Fruit fly (Drosophila melanogaster) whole organism, embryonic: ENCODE measurements around the gene Mad.

ENCODE experiments used
- Abd-B ChIP-seq: fragments of 200-800 bp; sonication (Bioruptor generic); optimal IDR thresholded peaks from 2 replicates; lab custom pipeline; 2018; ENCODE audit warnings: missing biosample characterization, mild to moderate bottlenecking, missing genetic modification characterization, moderate library complexity
- Awh ChIP-seq: fragments of 200-800 bp; sonication (Bioruptor generic); IDR thresholded peaks from 2 replicates; pipeline ENCODE4, ENCODE4 v1.3.6; 2022; ENCODE audit warnings: missing biosample characterization, missing genetic modification characterization
- B-H1 ChIP-seq: fragments of 200-800 bp; sonication (Bioruptor generic); IDR thresholded peaks from 3 replicates; pipeline ENCODE4 v1.3.6; 2022; ENCODE audit warnings: missing biosample characterization, missing genetic modification characterization
- Bteb2 ChIP-seq: fragments of 200-800 bp; sonication (Bioruptor generic); optimal IDR thresholded peaks from 2 replicates; lab custom pipeline; 2016; ENCODE audit warnings: missing biosample characterization, missing genetic modification characterization
- CG10147 ChIP-seq: fragments of 200-800 bp; sonication (Bioruptor generic); optimal IDR thresholded peaks from 2 replicates; lab custom pipeline; 2019; ENCODE audit warnings: missing biosample characterization, mild to moderate bottlenecking, missing genetic modification characterization, moderate library complexity
- CG10959 ChIP-seq: fragments of 200-800 bp; sonication (Bioruptor generic); IDR thresholded peaks from 2 replicates; pipeline ENCODE4 v1.3.6; 2022; ENCODE audit warnings: missing biosample characterization, missing genetic modification characterization
- CG11504 ChIP-seq: fragments of 200-800 bp; sonication (Bioruptor generic); optimal IDR thresholded peaks from 3 replicates; lab custom pipeline; 2019; ENCODE audit warnings: missing biosample characterization, mild to moderate bottlenecking, missing genetic modification characterization, moderate library complexity
- CG14441 ChIP-seq: fragments of 200-800 bp; sonication (Bioruptor generic); IDR thresholded peaks from 2 replicates; pipeline ENCODE4 v1.3.6; 2022; ENCODE audit warnings: missing biosample characterization, missing genetic modification characterization
- CG14860 ChIP-seq: fragments of 200-800 bp; sonication (Bioruptor generic); IDR thresholded peaks from 3 replicates; pipeline ENCODE4 v1.3.6; 2022; ENCODE audit warnings: missing biosample characterization, missing genetic modification characterization; ENCODE audit not compliant: partially characterized antibody
- CG1529 ChIP-seq: fragments of 200-800 bp; sonication (Bioruptor generic); optimal IDR thresholded peaks from 3 replicates; lab custom pipeline; 2018; ENCODE audit warnings: missing biosample characterization, missing genetic modification characterization
- CG17361 ChIP-seq: fragments of 200-800 bp; sonication (Bioruptor generic); IDR thresholded peaks from 3 replicates; pipeline ENCODE4 v1.3.6; 2022; ENCODE audit warnings: missing biosample characterization, missing genetic modification characterization
- CG1792 ChIP-seq: fragments of 200-800 bp; sonication (Bioruptor generic); optimal IDR thresholded peaks from 2 replicates; lab custom pipeline; 2016; ENCODE audit warnings: missing biosample characterization, missing genetic modification characterization
- CG18011 ChIP-seq: fragments of 200-800 bp; sonication (Bioruptor generic); optimal IDR thresholded peaks from 2 replicates; lab custom pipeline; 2017; ENCODE audit warnings: missing biosample characterization, missing genetic modification characterization, mild to moderate bottlenecking, moderate library complexity, missing genotype
- CG18764 ChIP-seq: fragments of 200-800 bp; sonication (Bioruptor generic); optimal IDR thresholded peaks from 3 replicates; lab custom pipeline; 2016; ENCODE audit warnings: missing biosample characterization, missing genetic modification characterization
- CG2129 ChIP-seq: fragments of 200-800 bp; sonication (Bioruptor generic); IDR thresholded peaks from 2 replicates; pipeline ENCODE4 v1.3.6; 2022; ENCODE audit warnings: missing biosample characterization, missing genetic modification characterization; ENCODE audit not compliant: partially characterized antibody
- CG30431 ChIP-seq: fragments of 200-800 bp; sonication (Bioruptor generic); optimal IDR thresholded peaks from 2 replicates; lab custom pipeline; 2017; ENCODE audit warnings: missing biosample characterization, missing genetic modification characterization
- CG3065 ChIP-seq: fragments of 200-800 bp; sonication (Bioruptor generic); optimal IDR thresholded peaks from 2 replicates; lab custom pipeline; 2016; ENCODE audit warnings: missing biosample characterization, missing genetic modification characterization
- CG31365 ChIP-seq: fragments of 200-800 bp; sonication (Bioruptor generic); optimal IDR thresholded peaks from 2 replicates; lab custom pipeline; 2018; ENCODE audit warnings: missing biosample characterization, mild to moderate bottlenecking, missing genetic modification characterization
- CG34376 ChIP-seq: fragments of 200-800 bp; sonication (Bioruptor generic); optimal IDR thresholded peaks from 2 replicates; lab custom pipeline; 2018; ENCODE audit warnings: missing biosample characterization, mild to moderate bottlenecking, missing genetic modification characterization
- CG43689 ChIP-seq: fragments of 200-800 bp; sonication (Bioruptor generic); IDR thresholded peaks from 2 replicates; pipeline ENCODE4 v1.3.6; 2022; ENCODE audit warnings: missing biosample characterization, missing genetic modification characterization
- CG4730 ChIP-seq: fragments of 200-800 bp; sonication (Bioruptor generic); IDR thresholded peaks from 2 replicates; pipeline ENCODE4 v1.3.6; 2022; ENCODE audit warnings: missing biosample characterization, missing genetic modification characterization
- CG6765 ChIP-seq: fragments of 200-800 bp; sonication (Bioruptor generic); optimal IDR thresholded peaks from 3 replicates; lab custom pipeline; 2017; ENCODE audit warnings: missing biosample characterization, mild to moderate bottlenecking, missing genetic modification characterization
- CG7963 ChIP-seq: fragments of 200-800 bp; sonication (Bioruptor generic); IDR thresholded peaks from 3 replicates; pipeline ENCODE4 v1.3.6; 2022; ENCODE audit warnings: missing biosample characterization, missing genetic modification characterization; ENCODE audit not compliant: partially characterized antibody
- CG7987 ChIP-seq: fragments of 200-800 bp; sonication (Bioruptor generic); optimal IDR thresholded peaks from 2 replicates; lab custom pipeline; 2018; ENCODE audit warnings: missing biosample characterization, mild to moderate bottlenecking, missing genetic modification characterization, moderate library complexity
- CG9797 ChIP-seq: fragments of 200-800 bp; sonication (Bioruptor generic); optimal IDR thresholded peaks from 3 replicates; lab custom pipeline; 2018; ENCODE audit warnings: missing biosample characterization, mild to moderate bottlenecking, missing genetic modification characterization
- Dref ChIP-seq: fragments of 200-800 bp; sonication (Bioruptor generic); IDR thresholded peaks from 2 replicates; pipeline ENCODE4 v1.3.6; 2022; ENCODE audit warnings: missing biosample characterization, missing genetic modification characterization
- Drgx ChIP-seq: fragments of 200-800 bp; sonication (Bioruptor generic); IDR thresholded peaks from 2 replicates; pipeline ENCODE4 v1.3.6; 2022; ENCODE audit warnings: missing biosample characterization, missing genetic modification characterization
- Ets65A ChIP-seq: fragments of 200-800 bp; sonication (Bioruptor generic); peaks from one replicate; lab custom pipeline; 2016; ENCODE audit warnings: missing biosample characterization, missing genetic modification characterization
- Hmx ChIP-seq: fragments of 200-800 bp; sonication (Bioruptor generic); optimal IDR thresholded peaks from 2 replicates; lab custom pipeline; 2016; ENCODE audit warnings: missing biosample characterization, missing genetic modification characterization
- Hr3 ChIP-seq: fragments of 200-800 bp; sonication (Bioruptor generic); optimal IDR thresholded peaks from 3 replicates; lab custom pipeline; 2016; ENCODE audit warnings: missing biosample characterization, missing genetic modification characterization
- Hr51 ChIP-seq, 2 experiments: fragments of 200-800 bp; sonication (Bioruptor generic); optimal IDR thresholded peaks; 2 replicates in 1 of 2; 3 replicates in 1 of 2; lab custom pipeline; 2016 to 2018; ENCODE audit warnings: missing biosample characterization in 2 of 2, missing genetic modification characterization in 2 of 2, mild to moderate bottlenecking in 1 of 2, moderate library complexity in 1 of 2
- MTF-1 ChIP-seq: fragments of 200-800 bp; sonication (Bioruptor generic); optimal IDR thresholded peaks from 2 replicates; lab custom pipeline; 2018; ENCODE audit warnings: missing biosample characterization, mild to moderate bottlenecking, missing genetic modification characterization, borderline replicate concordance
- NC2α ChIP-seq: fragments of 200-800 bp; sonication (Bioruptor generic); optimal IDR thresholded peaks from 2 replicates; lab custom pipeline; 2016; ENCODE audit warnings: missing biosample characterization, missing genetic modification characterization
- Sin3A ChIP-seq: fragments of >200 bp; optimal IDR thresholded peaks from 2 replicates; lab custom pipeline; 2018
- Six4 ChIP-seq: fragments of 200-800 bp; sonication (Bioruptor generic); optimal IDR thresholded peaks from 2 replicates; lab custom pipeline; 2016; ENCODE audit warnings: missing biosample characterization, missing genetic modification characterization
- Tbp ChIP-seq: fragments of >200 bp; optimal IDR thresholded peaks from 2 replicates; lab custom pipeline; 2018; ENCODE audit warnings: missing biosample characterization, missing genetic modification characterization
- bbx ChIP-seq: fragments of 200-800 bp; sonication (Bioruptor generic); IDR thresholded peaks from 2 replicates; pipeline ENCODE4 v1.3.6; 2022; ENCODE audit warnings: missing biosample characterization, missing genetic modification characterization; ENCODE audit not compliant: partially characterized antibody
- bcd ChIP-seq: fragments of 200-800 bp; sonication (Bioruptor generic); optimal IDR thresholded peaks from 2 replicates; lab custom pipeline; 2017; ENCODE audit warnings: missing biosample characterization, mild to moderate bottlenecking, missing genetic modification characterization
- caup ChIP-seq: fragments of 200-800 bp; sonication (Bioruptor generic); optimal IDR thresholded peaks from 3 replicates; lab custom pipeline; 2017; ENCODE audit warnings: missing biosample characterization, mild to moderate bottlenecking, missing genetic modification characterization, moderate library complexity; ENCODE audit not compliant: severe bottlenecking
- dati ChIP-seq: fragments of 200-800 bp; sonication (Bioruptor generic); IDR thresholded peaks from 2 replicates; pipeline ENCODE4 v1.3.6; 2022; ENCODE audit warnings: missing biosample characterization, missing genetic modification characterization
- grn ChIP-seq: fragments of 200-800 bp; sonication (Bioruptor generic); optimal IDR thresholded peaks from 3 replicates; lab custom pipeline; 2017; ENCODE audit warnings: missing biosample characterization, missing genetic modification characterization
- gt ChIP-seq: fragments of 200-800 bp; sonication (Bioruptor generic); IDR thresholded peaks from 2 replicates; pipeline ENCODE4 v1.3.6; 2022; ENCODE audit warnings: missing biosample characterization, missing genetic modification characterization
- hbn ChIP-seq: fragments of 200-800 bp; sonication (Bioruptor generic); IDR thresholded peaks from 2 replicates; pipeline ENCODE4 v1.3.6; 2022; ENCODE audit warnings: missing biosample characterization, missing genetic modification characterization; ENCODE audit not compliant: partially characterized antibody
- nerfin-1 ChIP-seq: fragments of 200-800 bp; sonication (Bioruptor generic); optimal IDR thresholded peaks from 3 replicates; lab custom pipeline; 2019; ENCODE audit warnings: missing biosample characterization, mild to moderate bottlenecking, missing genetic modification characterization, moderate library complexity
- onecut ChIP-seq: fragments of 200-800 bp; sonication (Bioruptor generic); IDR thresholded peaks from 2 replicates; pipeline ENCODE4 v1.3.6; 2022; ENCODE audit warnings: missing biosample characterization, missing genetic modification characterization
- otp ChIP-seq: fragments of 200-800 bp; sonication (Bioruptor generic); IDR thresholded peaks from 3 replicates; pipeline ENCODE4, ENCODE4 v1.3.6; 2022; ENCODE audit warnings: missing biosample characterization, missing genetic modification characterization
- pnt ChIP-seq: fragments of 200-800 bp; sonication (Bioruptor generic); optimal IDR thresholded peaks from 3 replicates; lab custom pipeline; 2016; ENCODE audit warnings: missing biosample characterization, missing genetic modification characterization
- sc ChIP-seq, 3 experiments: fragments of >200 bp in 2 of 3; fragments of 200-800 bp in 1 of 3; sonication (Bioruptor generic) in 1 of 3; optimal IDR thresholded peaks; 2 replicates in 2 of 3; 3 replicates in 1 of 3; lab custom pipeline; 2017; ENCODE audit warnings: mild to moderate bottlenecking in 1 of 3, missing biosample characterization in 1 of 3, missing genetic modification characterization in 1 of 3, missing genetic modification reagents in 1 of 3
- sna ChIP-seq: fragments of 200-800 bp; sonication (Bioruptor generic); IDR thresholded peaks from 2 replicates; pipeline ENCODE4 v1.3.6; 2022; ENCODE audit warnings: missing biosample characterization, missing genetic modification characterization; ENCODE audit not compliant: partially characterized antibody
- wor ChIP-seq: fragments of 200-800 bp; sonication (Bioruptor generic); IDR thresholded peaks from 2 replicates; pipeline ENCODE4 v1.3.6; 2022; ENCODE audit warnings: missing biosample characterization, missing genetic modification characterization

Gene Mad

dm6 chr2L:3100812-3101211 lies 58.6 kb downstream of the Mad start (continued):
- TF ChIP-seq CG10959 (GFP tag; lab: Robert Waterston, UW) (no peak), Ets65A (GFP tag; lab: Kevin White, UChicago) (no peak), caup (GFP tag; lab: Kevin White, UChicago) (no peak), CG6765 (no peak), MTF-1 (no peak), grn (GFP tag; lab: Kevin White, UChicago) (no peak), CG17361 (GFP tag; lab: Robert Waterston, UW) (peak; percentile 59; the same call in 2 of the 3 replicates), wor (GFP tag; lab: Robert Waterston, UW) (peak; percentile 65; the same call in 1 of the 2 replicates), bbx (GFP tag; lab: Robert Waterston, UW) (no peak), CG31365 (no peak), dati (GFP tag; lab: Robert Waterston, UW) (0 out of 2 replicates have a peak, but pooled peaks have one; percentile 12), CG10147 (GFP tag; lab: Kevin White, UChicago) (no peak), Six4 (no peak), CG4730 (GFP tag; lab: Robert Waterston, UW) (0 out of 2 replicates have a peak, but pooled peaks have one; percentile 26), CG1529 (GFP tag; lab: Kevin White, UChicago) (no peak), sc (optimal IDR thresholded peaks at IDR 0.05; lab: Kevin White, UChicago) (no peak), sc (GFP tag; optimal IDR thresholded peaks at IDR 0.05; lab: Kevin White, UChicago) (no peak), CG14860 (no peak), Hr3 (peak; percentile 62), CG18764 (no peak), nerfin-1 (tag; lab: Kevin White, UChicago) (peak; percentile 18), gt (no peak), CG2129 (GFP tag; lab: Robert Waterston, UW) (no peak), NC2α (no peak), Dref (GFP tag; lab: Robert Waterston, UW) (no peak), CG11504 (tag; lab: Kevin White, UChicago) (peak; percentile 58), Sin3A (lab: Kevin White, UChicago) (no peak), Hr51 (GFP tag; optimal IDR thresholded peaks at IDR 0.05; lab: Kevin White, UChicago) (peak in 1 of 2 experiments; percentile 69), Tbp (GFP tag; lab: Kevin White, UChicago) (no peak), CG43689 (GFP tag; lab: Robert Waterston, UW) (no peak), CG30431 (no peak), CG7987 (no peak), hbn (GFP tag; lab: Robert Waterston, UW) (no peak), CG1792 (no peak), bcd (GFP tag; lab: Kevin White, UChicago) (peak; percentile 29), CG34376 (GFP tag; lab: Kevin White, UChicago) (no peak), otp (0 out of 3 replicates have a peak, but pooled peaks have one; percentile 21), CG3065 (no peak), onecut (peak; percentile 28; the same call in 1 of the 2 replicates), CG7963 (no peak), Awh (GFP tag; lab: Robert Waterston, UW) (peak; percentile 66; the same call in 1 of the 2 replicates), Abd-B (GFP tag; lab: Kevin White, UChicago) (no peak), CG14441 (GFP tag; lab: Robert Waterston, UW) (peak; percentile 61; the same call in 1 of the 2 replicates), CG18011 (GFP tag; lab: Kevin White, UChicago) (no peak), pnt (GFP tag; lab: Kevin White, UChicago) (no peak), Drgx (peak; percentile 59; the same call in 1 of the 2 replicates), B-H1 (no peak), sna (GFP tag; lab: Robert Waterston, UW) (no peak), Bteb2 (GFP tag; lab: Kevin White, UChicago) (no peak), CG9797 (GFP tag; lab: Kevin White, UChicago) (no peak), Hmx (GFP tag; lab: Kevin White, UChicago) (no peak)
